Fruit fly (Drosophila melanogaster) whole organism: ENCODE data around the gene CG5697.

Source experiments
- CG8478 ChIP-seq: fragments of >200 bp; optimal IDR thresholded peaks from 2 replicates; lab custom pipeline; 2018; ENCODE audit warnings: inconsistent platforms
- Dll ChIP-seq: fragments of >200 bp; optimal IDR thresholded peaks from 2 replicates; lab custom pipeline; 2017
- EcR ChIP-seq, 2 experiments: fragments of >200 bp; optimal IDR thresholded peaks; 2 replicates each; lab custom pipeline; 2017; ENCODE audit warnings: missing biosample characterization in 2 of 2, missing genetic modification characterization in 2 of 2, missing genetic modification reagents in 2 of 2

DNA sequence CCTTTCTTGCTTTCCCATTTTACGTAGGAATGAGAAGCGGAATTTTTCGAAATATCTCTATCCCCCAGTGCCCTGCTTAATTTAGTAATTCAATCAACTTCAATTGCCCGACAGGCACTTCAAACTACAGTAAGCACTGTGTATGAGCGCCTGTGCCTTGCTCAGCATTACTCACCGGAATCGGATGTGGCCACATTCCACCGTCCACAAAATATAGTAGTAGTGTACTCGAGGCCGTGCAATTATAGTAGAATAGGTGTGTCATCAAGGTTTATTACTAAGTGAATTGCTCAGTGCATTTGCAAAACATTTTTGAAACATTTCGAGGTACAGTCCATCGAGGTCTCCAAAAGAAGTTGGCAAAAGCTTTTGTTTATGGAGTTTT lies 49.9 kb downstream of the CG5697 start:
- TF ChIP-seq CG8478 (lab: Kevin White, UChicago) = no peak
- TF ChIP-seq EcR (GFP tag; optimal IDR thresholded peaks at IDR 0.05; lab: Kevin White, UChicago) = no peak
- no peak for TF ChIP-seq Dll (lab: Kevin White, UChicago)
